Comparison of ENCODE assay signal across 2 fruit fly cellular contexts in genomic region chr3R:22751111-22751510, dm6.
TF ChIP-seq lines count a peak whose summit lies in the region.

No protein-coding gene starts in this region.

TF ChIP-seq in whole organism, embryonic, 481 proteins besides CTCF, POLR2A, EP300 and RAD21 (continued from another document):
- TF ChIP-seq ranshi (GFP tag; IDR thresholded peaks at IDR 0.05; lab: Robert Waterston, UW) (no peak), onecut (GFP tag; IDR thresholded peaks at IDR 0.05; lab: Robert Waterston, UW) (peak; percentile 49; the same call in 1 of the 2 replicates), hkb (optimal IDR thresholded peaks at IDR 0.05; lab: Kevin White, UChicago) (no peak), hkb (GFP tag; IDR thresholded peaks at IDR 0.05; lab: Robert Waterston, UW) (peak; percentile 35; the same call in 1 of the 2 replicates), sens (GFP tag; lab: Kevin White, UChicago) (no peak), ci (GFP tag; IDR thresholded peaks at IDR 0.05; lab: Robert Waterston, UW) (peak; percentile 5; the same call in 1 of the 3 replicates), stc (GFP tag; IDR thresholded peaks at IDR 0.05; lab: Robert Waterston, UW) (no peak), CG1603 (tag; optimal IDR thresholded peaks at IDR 0.05; lab: Kevin White, UChicago) (peak; percentile 3), CG3838 (GFP tag; optimal IDR thresholded peaks at IDR 0.05; lab: Kevin White, UChicago) (no peak)

TF ChIP-seq in whole organism, prepupa, 60 proteins besides CTCF, POLR2A, EP300 and RAD21 (continued from another document):
- TF ChIP-seq achi (GFP tag; optimal IDR thresholded peaks at IDR 0.05; lab: Kevin White, UChicago) (peak; percentile 15), CG7368 (GFP tag; optimal IDR thresholded peaks at IDR 0.05; lab: Kevin White, UChicago) (peak; percentile 42), CG32006 (GFP tag; optimal IDR thresholded peaks at IDR 0.05; lab: Kevin White, UChicago) (peak; percentile 54), CG15336 (GFP tag; IDR thresholded peaks at IDR 0.05; lab: Robert Waterston, UW) (peak; percentile 64; the same call in 1 of the 2 replicates), ss (GFP tag; optimal IDR thresholded peaks at IDR 0.05; lab: Kevin White, UChicago) (no peak), cyc (GFP tag; optimal IDR thresholded peaks at IDR 0.05; lab: Kevin White, UChicago) (peak; percentile 20), CG8632 (GFP tag; optimal IDR thresholded peaks at IDR 0.05; lab: Kevin White, UChicago) (no peak), dac (GFP tag; optimal IDR thresholded peaks at IDR 0.05; lab: Kevin White, UChicago) (peak; percentile 16), CG10669 (GFP tag; optimal IDR thresholded peaks at IDR 0.05; lab: Kevin White, UChicago) (peak; percentile 27), Hr4 (GFP tag; optimal IDR thresholded peaks at IDR 0.05; lab: Kevin White, UChicago) (peak; percentile 64), fkh (GFP tag; optimal IDR thresholded peaks at IDR 0.05; lab: Kevin White, UChicago) (peak; percentile 9), vri (GFP tag; optimal IDR thresholded peaks at IDR 0.05; lab: Kevin White, UChicago) (peak; percentile 39), lz (GFP tag; optimal IDR thresholded peaks at IDR 0.05; lab: Kevin White, UChicago) (peak; percentile 25), Smox (GFP tag; optimal IDR thresholded peaks at IDR 0.05; lab: Kevin White, UChicago) (peak; percentile 6), CG6276 (GFP tag; optimal IDR thresholded peaks at IDR 0.05; lab: Kevin White, UChicago) (no peak), Ets96B (tag; optimal IDR thresholded peaks at IDR 0.05; lab: Kevin White, UChicago) (peak; percentile 18), fd59A (GFP tag; optimal IDR thresholded peaks at IDR 0.05; lab: Kevin White, UChicago) (no peak), CG11762 (GFP tag; optimal IDR thresholded peaks at IDR 0.05; lab: Kevin White, UChicago; ENCODE audit: insufficient read depth) (peak; percentile 42), fd85E (GFP tag; optimal IDR thresholded peaks at IDR 0.05; lab: Kevin White, UChicago) (no peak), CG11902 (GFP tag; optimal IDR thresholded peaks at IDR 0.05; lab: Kevin White, UChicago) (no peak), CG8119 (GFP tag; IDR thresholded peaks at IDR 0.05; lab: Robert Waterston, UW) (peak; percentile 53; the same call in 2 of the 3 replicates), svp (GFP tag; lab: Kevin White, UChicago) (peak; percentile 65)
TF ChIP-seq in whole organism, prepupa: peak in this region for 33.
